Fruit fly (Drosophila melanogaster) whole organism, wandering third instar larva: ENCODE results near the gene Tim17b1.

Experiments used
- CG9705 ChIP-seq: fragments of 200-800 bp; sonication (Bioruptor generic); optimal IDR thresholded peaks from 2 replicates; lab custom pipeline; 2018; ENCODE audit warnings: missing biosample characterization, mild to moderate bottlenecking, missing genetic modification characterization
- CrebA ChIP-seq: fragments of 200-800 bp; sonication (Bioruptor generic); optimal IDR thresholded peaks from 2 replicates; lab custom pipeline; 2016; ENCODE audit warnings: missing biosample characterization, mild to moderate bottlenecking, missing genetic modification characterization, borderline replicate concordance
- Dfd ChIP-seq: fragments of >200 bp; optimal IDR thresholded peaks from 2 replicates; lab custom pipeline; 2017; ENCODE audit warnings: missing biosample characterization, missing genetic modification characterization
- GATAd ChIP-seq: sonication (Bioruptor generic); optimal IDR thresholded peaks from 2 replicates; lab custom pipeline; 2016; ENCODE audit warnings: missing biosample characterization, missing genetic modification characterization
- HLH106 ChIP-seq: fragments of 200-800 bp; optimal IDR thresholded peaks from 3 replicates; lab custom pipeline; 2019; ENCODE audit warnings: missing biosample characterization, mild to moderate bottlenecking, missing genetic modification characterization, moderate library complexity
- Hnf4 ChIP-seq: fragments of 200-800 bp; sonication (Bioruptor generic); optimal IDR thresholded peaks from 2 replicates; lab custom pipeline; 2016; ENCODE audit warnings: missing biosample characterization, mild to moderate bottlenecking, missing genetic modification characterization
- Hr83 ChIP-seq: fragments of 200-300 bp; sonication (Bioruptor generic); optimal IDR thresholded peaks from 2 replicates; lab custom pipeline; 2016; ENCODE audit warnings: missing biosample characterization, mild to moderate bottlenecking, missing genetic modification characterization, moderate library complexity; ENCODE audit not compliant: poor library complexity, severe bottlenecking
- Jra ChIP-seq: sonication (Bioruptor generic); optimal IDR thresholded peaks from 2 replicates; lab custom pipeline; 2016; ENCODE audit warnings: missing biosample characterization, missing genetic modification characterization
- Mio ChIP-seq: sonication (Bioruptor generic); optimal IDR thresholded peaks from 2 replicates; lab custom pipeline; 2016; ENCODE audit warnings: missing biosample characterization, missing genetic modification characterization
- Myc ChIP-seq: fragments of >200 bp; optimal IDR thresholded peaks from 2 replicates; lab custom pipeline; 2017
- N ChIP-seq: fragments of >200 bp; optimal IDR thresholded peaks from 2 replicates; lab custom pipeline; 2018; ENCODE audit warnings: missing biosample characterization, missing external identifiers, missing genetic modification characterization
- OdsH ChIP-seq: fragments of 200-800 bp; sonication (Bioruptor generic); optimal IDR thresholded peaks from 2 replicates; lab custom pipeline; 2016; ENCODE audit warnings: missing biosample characterization, mild to moderate bottlenecking, missing genetic modification characterization
- Rel ChIP-seq, 2 experiments: fragments of 200-800 bp; sonication (Bioruptor generic) in 1 of 2; optimal IDR thresholded peaks; 2 replicates in 1 of 2; 3 replicates in 1 of 2; lab custom pipeline; 2016 to 2019; ENCODE audit warnings: mild to moderate bottlenecking in 2 of 2, missing biosample characterization in 2 of 2, missing genetic modification characterization in 2 of 2, moderate library complexity in 1 of 2
- Sp1 ChIP-seq: fragments of 200-800 bp; sonication (Bioruptor generic); optimal IDR thresholded peaks from 3 replicates; lab custom pipeline; 2019; ENCODE audit warnings: missing biosample characterization, mild to moderate bottlenecking, missing genetic modification characterization, moderate library complexity
- Vsx2 ChIP-seq: fragments of 200-300, 225-300 bp; sonication (Bioruptor generic); optimal IDR thresholded peaks from 2 replicates; lab custom pipeline; 2018; ENCODE audit warnings: missing biosample characterization, missing genetic modification characterization; ENCODE audit not compliant: partially characterized antibody
- br ChIP-seq: fragments of 200-800 bp; sonication (Bioruptor generic); optimal IDR thresholded peaks from 2 replicates; lab custom pipeline; 2016; ENCODE audit warnings: missing biosample characterization, missing genetic modification characterization
- brk ChIP-seq: fragments of 200-800 bp; sonication (Bioruptor generic); optimal IDR thresholded peaks from 2 replicates; lab custom pipeline; 2016; ENCODE audit warnings: missing biosample characterization, mild to moderate bottlenecking, missing genetic modification characterization
- dmrt93B ChIP-seq: fragments of 200-800 bp; sonication (Bioruptor generic); optimal IDR thresholded peaks from 2 replicates; lab custom pipeline; 2018; ENCODE audit warnings: missing biosample characterization, mild to moderate bottlenecking, missing genetic modification characterization
- dsf ChIP-seq: sonication (Bioruptor generic); optimal IDR thresholded peaks from 2 replicates; lab custom pipeline; 2016; ENCODE audit warnings: missing biosample characterization, missing genetic modification characterization, borderline replicate concordance
- ey ChIP-seq: fragments of 200-800 bp; sonication (Bioruptor generic); optimal IDR thresholded peaks from 2 replicates; lab custom pipeline; 2016; ENCODE audit warnings: missing biosample characterization, missing genetic modification characterization
- foxo ChIP-seq, 2 experiments: fragments of 200-800 bp; sonication (Bioruptor generic); optimal IDR thresholded peaks; 2 replicates in 1 of 2; 3 replicates in 1 of 2; lab custom pipeline; 2016 to 2017; ENCODE audit warnings: missing biosample characterization in 2 of 2, missing genetic modification characterization in 2 of 2
- fru ChIP-seq: fragments of 200-800 bp; sonication (Bioruptor generic); optimal IDR thresholded peaks from 3 replicates; lab custom pipeline; 2016; ENCODE audit warnings: missing biosample characterization, mild to moderate bottlenecking, missing genetic modification characterization
- h ChIP-seq: fragments of 200-800 bp; sonication (Bioruptor generic); optimal IDR thresholded peaks from 3 replicates; lab custom pipeline; 2016; ENCODE audit warnings: missing biosample characterization, mild to moderate bottlenecking, missing genetic modification characterization
- lola ChIP-seq: fragments of >200 bp; optimal IDR thresholded peaks from 2 replicates; lab custom pipeline; 2017; ENCODE audit warnings: missing biosample characterization, missing genetic modification characterization
- pan ChIP-seq: fragments of >200 bp; optimal IDR thresholded peaks from 2 replicates; lab custom pipeline; 2017
- psq ChIP-seq: fragments of 200-800 bp; sonication (Bioruptor generic); optimal IDR thresholded peaks from 3 replicates; lab custom pipeline; 2017; ENCODE audit warnings: missing biosample characterization, mild to moderate bottlenecking, missing genetic modification characterization, moderate library complexity
- rgr ChIP-seq: fragments of 200-800 bp; sonication (Bioruptor generic); optimal IDR thresholded peaks from 3 replicates; lab custom pipeline; 2016; ENCODE audit warnings: missing biosample characterization, mild to moderate bottlenecking, missing genetic modification characterization
- sage ChIP-seq: fragments of 200-800 bp; sonication (Bioruptor generic); optimal IDR thresholded peaks from 2 replicates; lab custom pipeline; 2016; ENCODE audit warnings: missing biosample characterization, mild to moderate bottlenecking, missing genetic modification characterization
- sv ChIP-seq: fragments of 200-800 bp; sonication (Bioruptor generic); optimal IDR thresholded peaks from 3 replicates; lab custom pipeline; 2016; ENCODE audit warnings: missing biosample characterization, missing genetic modification characterization
- tai ChIP-seq: sonication (Bioruptor generic); optimal IDR thresholded peaks from 2 replicates; lab custom pipeline; 2016; ENCODE audit warnings: missing biosample characterization, missing genetic modification characterization
- usp ChIP-seq: fragments of >200 bp; optimal IDR thresholded peaks from 2 replicates; lab custom pipeline; 2017; ENCODE audit warnings: missing biosample characterization, missing genetic modification characterization
- woc ChIP-seq: sonication (Bioruptor generic); optimal IDR thresholded peaks from 2 replicates; lab custom pipeline; 2016; ENCODE audit warnings: missing biosample characterization, mild to moderate bottlenecking, missing genetic modification characterization

The Tim17b1 gene

DNA sequence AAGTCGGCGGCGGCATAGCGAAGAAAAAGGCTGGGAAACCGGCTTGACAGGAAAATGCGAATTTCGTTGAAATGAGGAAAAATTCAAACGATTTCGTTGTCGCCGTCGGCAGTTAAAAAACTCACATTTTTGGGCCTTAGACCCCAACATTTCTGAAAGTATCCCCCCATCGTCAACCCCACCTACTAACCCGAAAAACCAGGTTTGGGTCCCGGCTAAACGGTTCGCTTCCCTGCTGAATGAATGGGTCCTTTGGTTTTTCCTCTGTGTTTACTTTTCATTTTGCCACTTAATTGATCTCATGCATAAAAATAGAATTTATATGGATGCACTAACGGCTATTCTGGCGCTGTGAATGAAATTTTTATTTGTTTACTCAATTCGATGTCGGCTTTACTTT, 26.2 kb downstream of the Tim17b1 start:
- TF ChIP-seq ey (no peak), N (no peak), rgr (GFP tag; lab: Kevin White, UChicago) (no peak), Mio (GFP tag; lab: Kevin White, UChicago) (no peak), dsf (no peak), Dfd (GFP tag; lab: Kevin White, UChicago) (no peak), foxo (GFP tag; optimal IDR thresholded peaks at IDR 0.05; lab: Kevin White, UChicago) (no peak), Sp1 (GFP tag; lab: Kevin White, UChicago) (no peak), brk (GFP tag; lab: Kevin White, UChicago) (no peak)
- TF ChIP-seq, all 38 proteins: peak for 0

DNA sequence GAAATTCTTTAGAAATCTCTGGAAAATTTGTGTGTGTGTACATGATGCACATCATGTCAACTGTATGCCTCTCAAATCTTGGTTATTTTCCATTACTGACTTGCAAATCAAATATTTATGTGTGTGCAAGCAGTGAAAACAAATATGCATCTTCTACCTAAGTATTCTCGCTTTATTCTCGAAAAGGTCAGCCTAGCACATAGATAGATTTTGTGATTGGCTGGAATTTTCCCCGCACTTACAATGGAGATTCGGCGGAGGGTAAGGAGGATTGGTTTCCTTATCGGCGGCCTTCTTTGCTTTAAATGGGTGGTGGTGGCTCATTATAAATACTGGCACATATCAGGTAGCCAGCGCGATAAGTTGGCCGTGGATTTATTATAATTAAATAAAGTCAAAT, 28.0 kb downstream of the Tim17b1 start:
- no peak for TF ChIP-seq ey
- no peak for TF ChIP-seq sage (GFP tag; lab: Kevin White, UChicago)
- no peak for TF ChIP-seq CG9705 (GFP tag; lab: Kevin White, UChicago)
- no peak for TF ChIP-seq OdsH (GFP tag; lab: Kevin White, UChicago)
- TF ChIP-seq Sp1 (GFP tag; lab: Kevin White, UChicago), result no peak
- no peak for TF ChIP-seq lola

DNA sequence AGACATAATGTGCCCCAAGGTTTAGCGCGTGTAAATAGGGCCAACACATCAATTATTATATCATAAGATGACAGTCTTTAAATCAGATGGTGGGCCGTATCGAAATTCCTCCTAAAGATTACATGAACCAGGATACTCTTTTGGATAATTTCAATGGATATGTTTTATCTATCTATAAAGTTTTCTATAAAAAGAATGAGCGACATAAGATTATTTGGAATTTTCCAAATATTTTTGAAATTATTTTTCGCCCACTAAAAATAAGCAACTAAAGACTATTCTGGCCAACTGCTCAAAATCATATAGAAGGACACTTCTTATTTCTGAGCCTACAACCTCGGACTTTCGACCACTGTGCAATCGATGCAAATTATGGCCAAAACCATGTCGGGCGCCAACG, 30.4 kb downstream of the Tim17b1 start:
- TF ChIP-seq GATAd (GFP tag; lab: Kevin White, UChicago) (no peak), HLH106 (tag; lab: Kevin White, UChicago) (no peak), h (GFP tag; lab: Kevin White, UChicago) (peak; percentile 5), br (GFP tag; lab: Kevin White, UChicago) (peak; percentile 17), psq (GFP tag; lab: Kevin White, UChicago) (peak; percentile 4), Hnf4 (GFP tag; lab: Kevin White, UChicago) (no peak), foxo (GFP tag; optimal IDR thresholded peaks at IDR 0.05; lab: Kevin White, UChicago) (peak in 1 of 2 experiments; percentile 41), dmrt93B (GFP tag; lab: Kevin White, UChicago) (no peak), fru (GFP tag; lab: Kevin White, UChicago) (peak; percentile 38), usp (no peak), woc (GFP tag; lab: Kevin White, UChicago) (peak; percentile 26)
- TF ChIP-seq, all 38 proteins: peak for 6

DNA sequence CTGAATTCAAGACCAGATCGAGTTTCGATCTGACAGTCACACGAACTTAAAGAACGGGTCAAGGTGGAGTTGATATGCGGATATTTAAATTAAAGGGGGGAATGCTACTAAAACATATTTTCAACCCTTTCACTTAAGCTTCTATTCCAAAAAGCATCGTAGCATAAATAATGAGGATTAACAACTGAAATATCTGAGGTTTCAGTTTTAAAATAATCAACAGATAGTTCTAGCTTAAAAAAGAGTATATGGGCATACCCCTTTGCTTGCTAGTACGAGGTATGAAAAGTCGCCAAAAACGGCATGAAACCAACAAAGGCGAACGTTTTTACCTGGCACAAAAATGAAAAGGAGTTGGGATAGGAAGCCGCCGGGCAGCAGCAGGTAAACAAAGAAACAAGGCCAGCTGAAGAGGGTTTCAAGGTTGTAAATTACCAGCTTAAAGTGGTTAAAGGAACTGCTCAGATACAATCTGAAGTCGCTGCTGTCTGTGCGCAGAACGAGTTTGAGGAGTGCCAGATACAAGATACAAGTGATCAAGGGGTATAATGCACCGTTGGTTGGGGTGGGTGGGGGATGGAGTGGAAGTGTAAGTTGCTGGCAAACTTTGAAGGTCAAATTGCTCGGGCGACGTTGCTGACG, 31.9 kb downstream of the Tim17b1 start:
- no peak for TF ChIP-seq usp
- TF ChIP-seq rgr (GFP tag; lab: Kevin White, UChicago), result peak; percentile 66
- no peak for TF ChIP-seq sv (GFP tag; lab: Kevin White, UChicago)
- TF ChIP-seq Rel (GFP tag; optimal IDR thresholded peaks at IDR 0.05; lab: Kevin White, UChicago), result peak; percentile 55
- TF ChIP-seq Rel (tag; optimal IDR thresholded peaks at IDR 0.05; lab: Kevin White, UChicago), result no peak
- peak; percentile 58 for TF ChIP-seq br (GFP tag; lab: Kevin White, UChicago)
- peak; percentile 26 for TF ChIP-seq dmrt93B (GFP tag; lab: Kevin White, UChicago)
- TF ChIP-seq Hnf4 (GFP tag; lab: Kevin White, UChicago), result peak; percentile 37
- TF ChIP-seq h (GFP tag; lab: Kevin White, UChicago), result peak; percentile 75
- TF ChIP-seq Sp1 (GFP tag; lab: Kevin White, UChicago), result peak; percentile 33
- peak; percentile 75 for TF ChIP-seq ey
- no peak for TF ChIP-seq Myc (lab: Kevin White, UChicago)
- no peak for TF ChIP-seq pan
- no peak for TF ChIP-seq tai (GFP tag; lab: Kevin White, UChicago)
- TF ChIP-seq foxo (GFP tag; optimal IDR thresholded peaks at IDR 0.05; lab: Kevin White, UChicago), result peak in 1 of 2 experiments; percentile 73
- peak; percentile 68 for TF ChIP-seq psq (GFP tag; lab: Kevin White, UChicago)
- peak; percentile 76 for TF ChIP-seq fru (GFP tag; lab: Kevin White, UChicago)
- TF ChIP-seq woc (GFP tag; lab: Kevin White, UChicago), result peak; percentile 79
- peak; percentile 66 for TF ChIP-seq OdsH (GFP tag; lab: Kevin White, UChicago)
- peak; percentile 40 for TF ChIP-seq HLH106 (tag; lab: Kevin White, UChicago)

DNA sequence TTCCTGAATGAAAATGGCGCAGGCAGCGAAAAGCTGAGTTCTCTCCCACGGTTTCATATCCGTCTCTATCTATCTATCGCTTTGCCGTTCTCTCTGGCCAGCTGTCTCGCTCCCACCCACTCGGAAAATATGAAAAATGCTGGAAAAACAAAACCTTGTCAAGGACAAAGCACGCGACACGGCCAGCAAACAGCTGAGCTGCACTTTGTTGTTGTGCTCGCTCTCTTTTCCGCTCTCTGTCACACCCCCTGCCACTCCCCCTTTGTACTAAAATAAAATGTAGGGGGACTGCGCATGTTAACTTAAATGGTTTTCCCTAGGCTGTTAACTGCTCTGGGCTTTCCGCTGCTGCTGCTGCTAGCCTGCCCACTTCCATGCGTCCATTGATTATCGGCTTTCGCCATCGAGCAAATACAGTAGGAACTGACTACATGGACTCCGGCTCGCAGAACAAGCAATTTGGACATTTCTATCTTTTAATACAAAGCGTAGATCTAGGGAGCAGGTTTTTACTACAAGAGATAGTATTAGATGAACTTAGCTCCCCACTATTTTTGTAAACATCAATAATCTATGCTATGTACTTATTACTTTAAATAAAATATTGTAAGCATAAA, 46.9 kb downstream of the Tim17b1 start:
- TF ChIP-seq woc (GFP tag; lab: Kevin White, UChicago), result no peak
- TF ChIP-seq dmrt93B (GFP tag; lab: Kevin White, UChicago), result no peak
- no peak for TF ChIP-seq Hr83 (GFP tag; lab: Kevin White, UChicago)
- TF ChIP-seq br (GFP tag; lab: Kevin White, UChicago), result no peak
- no peak for TF ChIP-seq Mio (GFP tag; lab: Kevin White, UChicago)
- no peak for TF ChIP-seq lola
- no peak for TF ChIP-seq fru (GFP tag; lab: Kevin White, UChicago)
- TF ChIP-seq Jra (GFP tag; lab: Kevin White, UChicago), result no peak
- no peak for TF ChIP-seq foxo (GFP tag; optimal IDR thresholded peaks at IDR 0.05; lab: Kevin White, UChicago)
- TF ChIP-seq ey, result no peak
- no peak for TF ChIP-seq CrebA (GFP tag; lab: Kevin White, UChicago)
- no peak for TF ChIP-seq brk (GFP tag; lab: Kevin White, UChicago)
- no peak for TF ChIP-seq Vsx2 (GFP tag; lab: Kevin White, UChicago)
- no peak for TF ChIP-seq Sp1 (GFP tag; lab: Kevin White, UChicago)
- TF ChIP-seq sage (GFP tag; lab: Kevin White, UChicago), result no peak
- no peak for TF ChIP-seq tai (GFP tag; lab: Kevin White, UChicago)
- TF ChIP-seq, all 38 proteins: peak for 0
